Worm (Caenorhabditis elegans): ENCODE results near the gene T20B12.7.

The T20B12.7 gene

ce11 chrIII:7376143-7376802 lies 2.6 kb downstream of the T20B12.7 start (continued):
- TF ChIP-seq fos-1 (tag; optimal IDR thresholded peaks at IDR 0.05) (no peak), lin-38 (GFP tag; IDR thresholded peaks at IDR 0.05) (no peak), ZK337.2 (GFP tag; IDR thresholded peaks at IDR 0.05) (no peak), Y105C5A.15 (GFP tag; IDR thresholded peaks at IDR 0.05) (no peak), aly-2 (tag; optimal IDR thresholded peaks at IDR 0.05) (no peak), dmd-9 (GFP tag; IDR thresholded peaks at IDR 0.05) (no peak), set-16 (GFP tag; IDR thresholded peaks at IDR 0.05) (no peak), madf-9 (GFP tag; conservative IDR thresholded peaks at IDR 0.05) (no peak), ces-1 (GFP tag; optimal IDR thresholded peaks at IDR 0.05) (no peak), mxl-2 (GFP tag; conservative IDR thresholded peaks at IDR 0.05) (no peak), nhr-102 (tag; optimal IDR thresholded peaks at IDR 0.05) (peak; percentile 87), unc-39 (tag; optimal IDR thresholded peaks at IDR 0.05) (no peak), T20F7.1 (GFP tag; optimal IDR thresholded peaks at IDR 0.05) (peak; percentile 65), nhr-76 (tag; optimal IDR thresholded peaks at IDR 0.05) (no peak), nhr-42 (GFP tag; IDR thresholded peaks at IDR 0.05) (no peak), lim-7 (GFP tag; IDR thresholded peaks at IDR 0.05) (no peak), arid-1 (GFP tag; conservative IDR thresholded peaks at IDR 0.05) (peak; percentile 43; the same call in 1 of the 2 replicates), lin-29 (GFP tag; IDR thresholded peaks at IDR 0.05) (no peak), fkh-10 (GFP tag; optimal IDR thresholded peaks at IDR 0.05) (no peak), F44E2.7 (GFP tag; IDR thresholded peaks at IDR 0.05) (no peak), skn-1 (tag; optimal IDR thresholded peaks at IDR 0.05) (no peak), egl-43 (GFP tag; IDR thresholded peaks at IDR 0.05) (peak; percentile 56; the same call in 1 of the 2 replicates), spr-3 (GFP tag; optimal IDR thresholded peaks at IDR 0.05) (peak; percentile 46), T26A8.4 (GFP tag; IDR thresholded peaks at IDR 0.05) (peak; percentile 74), vab-7 (GFP tag; IDR thresholded peaks at IDR 0.05) (no peak), F37D6.2 (tag; optimal IDR thresholded peaks at IDR 0.05) (no peak), nhr-10 (tag; optimal IDR thresholded peaks at IDR 0.05) (peak; percentile 91), hlh-11 (tag; optimal IDR thresholded peaks at IDR 0.05) (peak; percentile 92), mdl-1 (tag; optimal IDR thresholded peaks at IDR 0.05) (peak; percentile 93 to 98), ceh-44 (GFP tag; IDR thresholded peaks at IDR 0.05) (no peak), cey-2 (tag; optimal IDR thresholded peaks at IDR 0.05; ENCODE audit: borderline replicate concordance, insufficient read depth) (peak; percentile 64), sdz-12 (GFP tag; optimal IDR thresholded peaks at IDR 0.05) (no peak), F26F4.8 (GFP tag; conservative IDR thresholded peaks at IDR 0.05) (no peak), tag-97 (GFP tag; IDR thresholded peaks at IDR 0.05) (no peak), attf-4 (tag; optimal IDR thresholded peaks at IDR 0.05) (no peak), D1046.2 (GFP tag; IDR thresholded peaks at IDR 0.05) (no peak), F49E8.2 (tag; optimal IDR thresholded peaks at IDR 0.05; ENCODE audit: borderline replicate concordance) (no peak), zip-11 (GFP tag; IDR thresholded peaks at IDR 0.05) (no peak), zag-1 (tag; optimal IDR thresholded peaks at IDR 0.05) (no peak), nhr-237 (tag; optimal IDR thresholded peaks at IDR 0.05) (no peak), hlh-30 (tag; optimal IDR thresholded peaks at IDR 0.05; ENCODE audit: insufficient read depth) (peak; percentile 96), duxl-1 (tag; optimal IDR thresholded peaks at IDR 0.05; ENCODE audit: poor library complexity) (no peak), tra-1 (GFP tag; IDR thresholded peaks at IDR 0.05) (no peak), daf-12 (tag; optimal IDR thresholded peaks at IDR 0.05) (no peak), mdt-29 (GFP tag; IDR thresholded peaks at IDR 0.05) (peak; percentile 91), dpl-1 (GFP tag; optimal IDR thresholded peaks at IDR 0.05) (peak; percentile 49), nhr-77 (tag; optimal IDR thresholded peaks at IDR 0.05) (peak; percentile 2), snpc-1.2 (GFP tag; IDR thresholded peaks at IDR 0.05) (no peak), gei-8 (GFP tag; optimal IDR thresholded peaks at IDR 0.05) (peak; percentile 35), lin-13 (GFP tag; optimal IDR thresholded peaks at IDR 0.05) (peak; percentile 12), nhr-11 (tag; optimal IDR thresholded peaks at IDR 0.05) (peak; percentile 86)
